Worm (Caenorhabditis elegans) whole organism, L1 larva: ENCODE data around the gene clc-33.
A peak's percentile ranks its signal among the peaks of the same experiment; 100 is the strongest.

Experiments used
- F16B12.6 ChIP-seq: fragments of 150-350 bp; optimal IDR thresholded peaks from 2 replicates; lab custom pipeline; 2014; ENCODE audit warnings: missing biosample characterization, missing genetic modification characterization
- aha-1 ChIP-seq: fragments of 150-350 bp; optimal IDR thresholded peaks from 2 replicates; lab custom pipeline; 2014; ENCODE audit warnings: missing biosample characterization, missing genetic modification characterization
- alr-1 ChIP-seq: fragments of 200-800 bp; sonication (Bioruptor generic); optimal IDR thresholded peaks from 2 replicates; lab custom pipeline; 2018; ENCODE audit warnings: borderline replicate concordance, mild to moderate bottlenecking, missing genetic modification characterization, missing compliant biosample characterization
- aly-2 ChIP-seq: fragments of 150-350 bp; optimal IDR thresholded peaks from 2 replicates; lab custom pipeline; 2014; ENCODE audit warnings: missing biosample characterization, missing genetic modification characterization
- ceh-8 ChIP-seq: fragments of 200-800 bp; sonication (Bioruptor generic); optimal IDR thresholded peaks from 2 replicates; lab custom pipeline; 2018; ENCODE audit warnings: mild to moderate bottlenecking, missing genetic modification characterization, moderate library complexity, missing compliant biosample characterization
- ceh-82 ChIP-seq, 3 experiments: fragments of 150-350 bp in 1 of 3; sonication (generic microtip) in 2 of 3; optimal IDR thresholded peaks; 2 replicates each; lab custom pipeline; 2014 to 2017; ENCODE audit warnings: missing biosample characterization in 3 of 3, missing genetic modification characterization in 3 of 3
- ces-1 ChIP-seq: fragments of 150-350 bp; optimal IDR thresholded peaks from 2 replicates; lab custom pipeline; 2014; ENCODE audit warnings: missing biosample characterization, missing genetic modification reagents, missing genetic modification characterization
- dsc-1 ChIP-seq: sonication (generic microtip); optimal IDR thresholded peaks from 2 replicates; lab custom pipeline; 2016; ENCODE audit warnings: mild to moderate bottlenecking, missing genetic modification characterization, missing compliant biosample characterization
- efl-1 ChIP-seq, 4 experiments: fragments of 150-350 bp; optimal IDR thresholded peaks in 3 of 4; peaks in 1 of 4; 1 replicate in 1 of 4; 2 replicates in 3 of 4; lab custom pipeline; 2014; ENCODE audit warnings: missing biosample characterization in 2 of 4, missing genetic modification characterization in 2 of 4, missing genetic modification reagents in 2 of 4
- egl-27 ChIP-seq, 2 experiments: fragments of 150-350 bp in 1 of 2; sonication (generic microtip); optimal IDR thresholded peaks; 3 replicates each; lab custom pipeline; 2017 to 2018; ENCODE audit warnings: missing biosample characterization in 2 of 2, missing genetic modification characterization in 2 of 2, missing genetic modification reagents in 2 of 2
- elt-2 ChIP-seq: sonication (generic microtip); optimal IDR thresholded peaks from 2 replicates; lab custom pipeline; 2016; ENCODE audit warnings: missing genetic modification characterization, mild to moderate bottlenecking, inconsistent platforms, missing compliant biosample characterization, missing genetic modification reagents
- elt-3 ChIP-seq, 6 experiments: fragments of 150-350 bp in 1 of 6; sonication (generic microtip); optimal IDR thresholded peaks; 2 replicates each; lab custom pipeline; 2017 to 2018; ENCODE audit warnings: missing biosample characterization in 6 of 6, missing genetic modification characterization in 6 of 6, inconsistent platforms in 1 of 6
- fkh-10 ChIP-seq: sonication (generic microtip); optimal IDR thresholded peaks from 2 replicates; lab custom pipeline; 2017; ENCODE audit warnings: missing biosample characterization, missing genetic modification reagents, missing genetic modification characterization
- fkh-8 ChIP-seq: sonication (generic microtip); optimal IDR thresholded peaks from 2 replicates; lab custom pipeline; 2016; ENCODE audit warnings: mild to moderate bottlenecking, missing genetic modification characterization, missing compliant biosample characterization
- grh-1 ChIP-seq: fragments of 200-800 bp; sonication (Bioruptor generic); IDR thresholded peaks from 2 replicates; pipeline ENCODE4 v1.3.6; 2022; ENCODE audit warnings: missing genetic modification reagents, missing genetic modification characterization, missing compliant biosample characterization
- hpl-2 ChIP-seq: fragments of 150-350 bp; optimal IDR thresholded peaks from 2 replicates; lab custom pipeline; 2014; ENCODE audit warnings: missing biosample characterization, missing genetic modification reagents, missing genetic modification characterization
- irx-1 ChIP-seq: sonication (generic microtip); optimal IDR thresholded peaks from 2 replicates; lab custom pipeline; 2016; ENCODE audit warnings: missing genetic modification characterization, missing compliant biosample characterization
- isw-1 ChIP-seq: fragments of 200-800 bp; sonication (Bioruptor generic); IDR thresholded peaks from 2 replicates; pipeline ENCODE4 v1.3.6; 2022; ENCODE audit warnings: missing genetic modification characterization, missing compliant biosample characterization
- jun-1 ChIP-seq: fragments of 150-350 bp; optimal IDR thresholded peaks from 2 replicates; lab custom pipeline; 2014; ENCODE audit warnings: missing biosample characterization, missing genetic modification reagents, missing genetic modification characterization
- lin-13 ChIP-seq: fragments of 150-350 bp; optimal IDR thresholded peaks from 2 replicates; lab custom pipeline; 2014; ENCODE audit warnings: missing biosample characterization, missing genetic modification reagents, missing genetic modification characterization
- lin-15B ChIP-seq: fragments of 150-350 bp; sonication (generic microtip); optimal IDR thresholded peaks from 3 replicates; lab custom pipeline; 2014; ENCODE audit warnings: missing biosample characterization, missing genetic modification characterization
- lir-3 ChIP-seq: sonication (generic microtip); optimal IDR thresholded peaks from 2 replicates; lab custom pipeline; 2016; ENCODE audit warnings: mild to moderate bottlenecking, missing genetic modification characterization, moderate library complexity, missing compliant biosample characterization; ENCODE audit not compliant: poor library complexity
- lsy-2 ChIP-seq, 2 experiments: fragments of 150-350 bp; optimal IDR thresholded peaks; 2 replicates each; lab custom pipeline; 2014; ENCODE audit warnings: missing biosample characterization in 2 of 2, missing genetic modification characterization in 2 of 2
- mdl-1 ChIP-seq, 2 experiments: fragments of 150-350 bp; optimal IDR thresholded peaks; 2 replicates each; lab custom pipeline; 2014 to 2017; ENCODE audit warnings: missing biosample characterization in 2 of 2, missing genetic modification characterization in 2 of 2, inconsistent platforms in 1 of 2
- mep-1 ChIP-seq: fragments of 150-350 bp; optimal IDR thresholded peaks from 2 replicates; lab custom pipeline; 2014; ENCODE audit warnings: missing biosample characterization, missing genetic modification characterization
- nhr-12 ChIP-seq: sonication (generic microtip); optimal IDR thresholded peaks from 2 replicates; lab custom pipeline; 2017; ENCODE audit warnings: missing biosample characterization, missing genetic modification characterization
- nhr-47 ChIP-seq: sonication (generic microtip); optimal IDR thresholded peaks from 2 replicates; lab custom pipeline; 2016; ENCODE audit warnings: mild to moderate bottlenecking, missing genetic modification characterization, moderate library complexity, missing compliant biosample characterization
- nhr-71 ChIP-seq: sonication (generic microtip); optimal IDR thresholded peaks from 2 replicates; lab custom pipeline; 2016; ENCODE audit warnings: mild to moderate bottlenecking, missing genetic modification characterization, moderate library complexity, missing compliant biosample characterization
- nhr-76 ChIP-seq: sonication (generic microtip); optimal IDR thresholded peaks from 2 replicates; lab custom pipeline; 2017; ENCODE audit warnings: missing biosample characterization, missing genetic modification characterization
- nhr-84 ChIP-seq: sonication (generic microtip); optimal IDR thresholded peaks from 2 replicates; lab custom pipeline; 2017; ENCODE audit warnings: missing biosample characterization, missing genetic modification characterization
- pag-3 ChIP-seq: sonication (generic microtip); optimal IDR thresholded peaks from 2 replicates; lab custom pipeline; 2017; ENCODE audit warnings: missing genetic modification characterization, mild to moderate bottlenecking, missing compliant biosample characterization, antibody characterized with exemption, borderline replicate concordance; ENCODE audit not compliant: insufficient read depth
- pax-3 ChIP-seq: fragments of 200-800 bp; sonication (Bioruptor generic); optimal IDR thresholded peaks from 2 replicates; lab custom pipeline; 2018; ENCODE audit warnings: mild to moderate bottlenecking, missing genetic modification characterization, moderate library complexity, missing compliant biosample characterization
- snu-23 ChIP-seq: sonication (generic microtip); optimal IDR thresholded peaks from 2 replicates; lab custom pipeline; 2016; ENCODE audit warnings: missing genetic modification characterization, missing compliant biosample characterization
- sox-4 ChIP-seq: sonication (generic microtip); optimal IDR thresholded peaks from 2 replicates; lab custom pipeline; 2016; ENCODE audit warnings: missing genetic modification characterization, missing compliant biosample characterization
- sptf-1 ChIP-seq: fragments of 150-350 bp; optimal IDR thresholded peaks from 2 replicates; lab custom pipeline; 2014; ENCODE audit warnings: missing biosample characterization, missing genetic modification characterization
- tbx-2 ChIP-seq: sonication (generic microtip); optimal IDR thresholded peaks from 2 replicates; lab custom pipeline; 2016; ENCODE audit warnings: missing genetic modification characterization, missing compliant biosample characterization
- unc-62 ChIP-seq: fragments of 150-350 bp; optimal IDR thresholded peaks from 2 replicates; lab custom pipeline; 2014; ENCODE audit warnings: missing biosample characterization, missing genetic modification reagents, missing genetic modification characterization
- xbp-1 ChIP-seq: sonication (generic microtip); optimal IDR thresholded peaks from 2 replicates; lab custom pipeline; 2016; ENCODE audit warnings: missing genetic modification characterization, missing compliant biosample characterization
- zag-1 ChIP-seq: fragments of 150-350 bp; optimal IDR thresholded peaks from 2 replicates; lab custom pipeline; 2014; ENCODE audit warnings: missing biosample characterization, missing genetic modification characterization
- zip-4 ChIP-seq: fragments of 200-800 bp; sonication (Bioruptor generic); optimal IDR thresholded peaks from 2 replicates; lab custom pipeline; 2018; ENCODE audit warnings: mild to moderate bottlenecking, missing genetic modification characterization, moderate library complexity, missing compliant biosample characterization

The clc-33 gene

DNA sequence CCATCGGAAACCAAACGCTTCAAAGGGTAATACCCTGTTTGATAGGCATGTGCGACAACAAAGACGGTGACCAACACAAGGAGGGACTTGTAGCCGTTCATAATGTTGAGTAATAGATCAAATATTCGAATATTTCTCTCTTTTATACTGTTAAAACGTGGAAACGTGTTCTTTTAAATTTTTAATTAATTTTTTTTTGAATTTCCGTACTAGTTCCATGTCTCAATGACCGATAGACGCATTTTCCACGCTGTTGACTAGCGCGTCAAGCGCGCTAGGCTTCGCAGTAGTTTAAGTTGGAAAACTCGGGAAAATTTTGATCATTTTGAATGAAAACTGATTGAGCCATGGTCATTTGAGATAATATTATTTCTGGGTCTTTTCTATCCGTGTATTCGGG lies 26.6 kb downstream of the clc-33 start, which contains the start of gene Y46B2A.3:
TSS of gene Y46B2A.3 (minus strand) at position 101 of the 400 bp plus-strand sequence.
- TF ChIP-seq elt-2 (tag; lab: Kevin White, UChicago) (no peak), ces-1 (GFP tag; lab: Kevin White, UChicago) (no peak), unc-62 (GFP tag; lab: Kevin White, UChicago) (no peak), lir-3 (no peak), zip-4 (GFP tag; lab: Kevin White, UChicago) (no peak), nhr-71 (tag; lab: Kevin White, UChicago) (no peak), egl-27 (tag; optimal IDR thresholded peaks at IDR 0.05; lab: Kevin White, UChicago) (no peak), isw-1 (GFP tag; lab: Robert Waterston, UW) (no peak), sox-4 (tag; lab: Kevin White, UChicago) (no peak), aha-1 (no peak), irx-1 (no peak), ceh-82 (tag; optimal IDR thresholded peaks at IDR 0.05; lab: Kevin White, UChicago) (no peak), hpl-2 (GFP tag; lab: Kevin White, UChicago) (no peak), mep-1 (tag; lab: Kevin White, UChicago) (no peak), jun-1 (tag; lab: Kevin White, UChicago) (no peak), lin-15B (tag; lab: Kevin White, UChicago) (no peak), fkh-8 (no peak)

DNA sequence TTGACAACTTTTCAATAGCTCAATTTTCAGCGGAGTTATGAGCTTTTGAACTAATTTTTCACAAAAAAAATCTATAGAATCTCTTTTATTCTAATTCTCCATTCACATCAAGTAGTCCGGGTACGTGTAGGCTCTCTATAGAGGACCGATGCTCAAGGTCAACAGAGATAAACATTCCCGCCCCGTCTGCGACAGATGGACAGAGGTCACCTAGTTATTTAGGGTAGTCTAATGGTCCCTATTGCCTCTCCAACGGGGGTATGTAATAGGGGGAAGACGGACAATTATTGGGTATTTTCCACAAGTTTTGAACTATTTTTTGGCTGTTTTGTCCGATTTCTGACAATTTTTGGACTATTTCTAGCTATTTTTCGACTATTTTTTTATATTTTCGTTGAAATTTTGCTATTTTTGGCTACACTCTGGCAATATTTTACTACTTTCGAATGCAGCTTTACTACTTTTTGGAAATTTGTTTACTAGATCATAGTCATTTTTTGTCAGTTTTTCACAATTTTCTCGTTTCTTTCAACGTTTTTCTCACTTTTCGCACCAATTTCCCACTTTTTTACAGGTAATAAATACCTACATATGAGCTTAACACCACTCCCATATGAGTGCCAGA lies 28.1 kb downstream of the clc-33 start, which contains the start of gene fbxc-51:
TSS of gene fbxc-51 (plus strand) at position 575 of the 625 bp plus-strand sequence.
- TF ChIP-seq aly-2 (tag; lab: Kevin White, UChicago), result no peak
- TF ChIP-seq egl-27 (tag; optimal IDR thresholded peaks at IDR 0.05; lab: Kevin White, UChicago), result no peak
- no peak for TF ChIP-seq aha-1
- no peak for TF ChIP-seq pag-3
- TF ChIP-seq grh-1, result no peak
- TF ChIP-seq unc-62 (GFP tag; lab: Kevin White, UChicago), result no peak
- no peak for TF ChIP-seq elt-2 (tag; lab: Kevin White, UChicago)
- no peak for TF ChIP-seq isw-1 (GFP tag; lab: Robert Waterston, UW)
- TF ChIP-seq zag-1 (tag; lab: Kevin White, UChicago), result no peak
- no peak for TF ChIP-seq irx-1
- no peak for TF ChIP-seq xbp-1 (tag; lab: Kevin White, UChicago)
- TF ChIP-seq nhr-76 (tag; lab: Kevin White, UChicago), result no peak

DNA sequence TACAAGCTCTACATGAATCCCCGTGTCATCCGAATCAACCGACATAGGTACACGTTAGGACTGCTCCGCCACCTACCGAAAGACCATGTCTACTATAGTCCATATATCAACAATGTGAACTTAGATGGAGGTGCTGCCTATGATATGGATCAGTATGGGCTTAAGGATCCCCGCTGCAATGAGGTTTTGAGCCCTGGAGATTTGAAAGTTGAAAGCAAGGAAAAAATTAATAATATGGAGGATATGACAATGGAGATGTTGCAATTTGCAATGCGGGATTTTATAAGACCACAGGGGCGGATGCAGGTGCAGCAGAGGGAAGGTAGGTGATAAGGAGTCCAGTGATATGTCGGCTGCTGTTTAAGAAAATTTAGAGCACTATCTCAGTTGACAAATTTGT lies 29.1 kb downstream of the clc-33 start:
- TF ChIP-seq efl-1 (optimal IDR thresholded peaks at IDR 0.05; lab: Kevin White, UChicago), result no peak
- TF ChIP-seq efl-1 (GFP tag; optimal IDR thresholded peaks at IDR 0.05 in 1 of 2; lab: Kevin White, UChicago), result peak in 1 of 2 experiments; percentile 3
- TF ChIP-seq ceh-8 (GFP tag; lab: Kevin White, UChicago), result no peak

DNA sequence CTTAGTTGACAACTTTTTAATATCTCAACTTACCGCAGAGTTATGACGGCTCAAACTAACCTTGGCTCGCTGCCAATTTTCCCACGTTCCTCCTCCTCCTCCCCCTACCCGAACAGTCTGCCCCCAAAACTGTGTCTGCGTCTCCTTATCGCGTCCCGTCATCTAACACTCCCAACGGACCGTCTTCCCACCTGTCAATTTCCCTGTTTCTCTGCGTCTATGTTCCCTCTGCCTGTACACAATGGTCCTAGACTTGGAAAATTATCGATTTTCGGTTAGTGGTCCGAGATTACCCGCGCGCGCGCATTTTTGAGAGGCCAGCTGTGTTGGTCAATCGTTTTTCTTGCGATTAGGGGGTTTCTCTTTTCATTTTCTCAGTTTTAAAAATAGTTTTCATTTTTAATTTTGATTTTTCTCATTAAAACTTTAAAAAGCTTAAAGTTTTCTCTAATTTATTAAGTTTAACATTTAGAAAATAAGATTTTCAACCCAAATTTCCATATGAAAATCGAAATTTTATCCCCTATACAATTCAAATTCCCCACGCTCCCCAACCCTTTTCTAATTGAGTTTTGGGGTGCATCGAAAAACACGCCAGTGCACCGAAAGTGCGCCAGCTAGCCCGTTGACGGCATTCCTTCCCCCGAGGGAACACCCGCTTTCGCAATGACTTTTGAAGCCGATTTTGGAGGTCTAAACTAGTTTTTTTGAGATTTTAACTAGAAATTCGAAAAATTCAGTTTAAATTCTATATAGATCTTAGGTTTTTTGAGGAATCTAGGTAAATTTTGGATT lies 33.0 kb downstream of the clc-33 start, which contains the start of gene alg-2:
TSS of gene alg-2 (plus strand) at position 220 of the 795 bp plus-strand sequence.
- peak; percentile 55 for TF ChIP-seq nhr-47
- TF ChIP-seq mep-1 (tag; lab: Kevin White, UChicago), result peak; percentile 75
- TF ChIP-seq nhr-84, result no peak
- peak in 2 of 3 experiments; percentile 6 to 71 for TF ChIP-seq ceh-82 (tag; optimal IDR thresholded peaks at IDR 0.05; lab: Kevin White, UChicago)
- TF ChIP-seq nhr-12 (tag; lab: Kevin White, UChicago), result no peak
- TF ChIP-seq aha-1, result no peak
- TF ChIP-seq lin-13 (GFP tag; lab: Kevin White, UChicago), result peak; percentile 26
- TF ChIP-seq tbx-2 (tag; lab: Kevin White, UChicago), result peak; percentile 16
- no peak for TF ChIP-seq alr-1 (tag; lab: Kevin White, UChicago)
- peak; percentile 53 for TF ChIP-seq nhr-71 (tag; lab: Kevin White, UChicago)
- no peak for TF ChIP-seq ces-1 (GFP tag; lab: Kevin White, UChicago)
- TF ChIP-seq lsy-2 (tag; optimal IDR thresholded peaks at IDR 0.05; lab: Kevin White, UChicago), result peak; percentile 38 to 57
- no peak for TF ChIP-seq isw-1 (GFP tag; lab: Robert Waterston, UW)
- TF ChIP-seq snu-23 (GFP tag; lab: Kevin White, UChicago), result peak; percentile 43
- TF ChIP-seq efl-1 (optimal IDR thresholded peaks at IDR 0.05; lab: Kevin White, UChicago), result peak; percentile 56
- peak; percentile 67 to 95 for TF ChIP-seq efl-1 (GFP tag; optimal IDR thresholded peaks at IDR 0.05 in 1 of 2; lab: Kevin White, UChicago)
- TF ChIP-seq elt-3 (tag; optimal IDR thresholded peaks at IDR 0.05; lab: Kevin White, UChicago), result peak in 1 of 6 experiments; percentile 24
- TF ChIP-seq ceh-8 (GFP tag; lab: Kevin White, UChicago), result no peak
- peak; percentile 15 for TF ChIP-seq dsc-1 (tag; lab: Kevin White, UChicago)
- 0 out of 2 replicates have a peak, but pooled peaks have one; percentile 13 for TF ChIP-seq grh-1
- no peak for TF ChIP-seq sptf-1 (tag; lab: Kevin White, UChicago)
- no peak for TF ChIP-seq zag-1 (tag; lab: Kevin White, UChicago)
- no peak for TF ChIP-seq mdl-1 (tag; optimal IDR thresholded peaks at IDR 0.05; lab: Kevin White, UChicago)
- TF ChIP-seq F16B12.6 (tag; lab: Kevin White, UChicago), result peak; percentile 47
- TF ChIP-seq pax-3, result no peak
- no peak for TF ChIP-seq fkh-10 (GFP tag; lab: Kevin White, UChicago)
